Worm (Caenorhabditis elegans): ENCODE data around the gene srw-17.

- TF ChIP-seq zag-1 (tag; optimal IDR thresholded peaks at IDR 0.05): no peak
- TF ChIP-seq dve-1 (tag; optimal IDR thresholded peaks at IDR 0.05; ENCODE audit: insufficient read depth): no peak
- TF ChIP-seq unc-62 (GFP tag; optimal IDR thresholded peaks at IDR 0.05 in 1 of 2): no peak
- TF ChIP-seq unc-62 (tag; optimal IDR thresholded peaks at IDR 0.05): no peak
- TF ChIP-seq ama-1 (optimal IDR thresholded peaks at IDR 0.05): no peak
- no peak for TF ChIP-seq tag-97 (GFP tag; IDR thresholded peaks at IDR 0.05)
- TF ChIP-seq hif-1 (tag; optimal IDR thresholded peaks at IDR 0.05): no peak
- TF ChIP-seq mep-1 (tag; optimal IDR thresholded peaks at IDR 0.05): no peak
- TF ChIP-seq ceh-28 (tag; optimal IDR thresholded peaks at IDR 0.05): no peak
- no peak for TF ChIP-seq lim-7 (GFP tag; IDR thresholded peaks at IDR 0.05)
- TF ChIP-seq dpl-1 (GFP tag; optimal IDR thresholded peaks at IDR 0.05): no peak
- TF ChIP-seq F49E8.2 (tag; optimal IDR thresholded peaks at IDR 0.05; ENCODE audit: borderline replicate concordance): no peak
- no peak for TF ChIP-seq gei-8 (GFP tag; optimal IDR thresholded peaks at IDR 0.05)
Observed at ce11 chrV:15230243-15230642, 46.6 kb downstream of the srw-17 start, which contains the start of gene srw-15.
